Worm (Caenorhabditis elegans) whole organism, L1 larva: ENCODE measurements around the gene F53B2.5.

Experiments used
- C04F5.9 ChIP-seq: sonication (generic microtip); optimal IDR thresholded peaks from 2 replicates; lab custom pipeline; 2016; ENCODE audit warnings: missing genetic modification characterization, missing compliant biosample characterization
- C16A3.4 ChIP-seq: fragments of 150-350 bp; optimal IDR thresholded peaks from 2 replicates; lab custom pipeline; 2014; ENCODE audit warnings: missing biosample characterization, missing genetic modification characterization
- aly-2 ChIP-seq: fragments of 150-350 bp; optimal IDR thresholded peaks from 2 replicates; lab custom pipeline; 2014; ENCODE audit warnings: missing biosample characterization, missing genetic modification characterization
- blmp-1 ChIP-seq: fragments of 150-350 bp; optimal IDR thresholded peaks from 2 replicates; lab custom pipeline; 2014; ENCODE audit warnings: missing biosample characterization, missing genetic modification characterization
- ces-1 ChIP-seq: fragments of 150-350 bp; optimal IDR thresholded peaks from 2 replicates; lab custom pipeline; 2014; ENCODE audit warnings: missing biosample characterization, missing genetic modification reagents, missing genetic modification characterization
- dpl-1 ChIP-seq, 3 experiments: fragments of 150-350 bp in 2 of 3; sonication (generic microtip) in 1 of 3; optimal IDR thresholded peaks; 2 replicates each; lab custom pipeline; 2014 to 2017; ENCODE audit warnings: missing biosample characterization in 3 of 3, missing genetic modification characterization in 3 of 3, missing genetic modification reagents in 3 of 3
- dsc-1 ChIP-seq: sonication (generic microtip); optimal IDR thresholded peaks from 2 replicates; lab custom pipeline; 2016; ENCODE audit warnings: mild to moderate bottlenecking, missing genetic modification characterization, missing compliant biosample characterization
- efl-1 ChIP-seq, 4 experiments: fragments of 150-350 bp; optimal IDR thresholded peaks in 3 of 4; peaks in 1 of 4; 1 replicate in 1 of 4; 2 replicates in 3 of 4; lab custom pipeline; 2014; ENCODE audit warnings: missing biosample characterization in 2 of 4, missing genetic modification characterization in 2 of 4, missing genetic modification reagents in 2 of 4
- efl-3 ChIP-seq: fragments of 200-800 bp; sonication (Bioruptor generic); optimal IDR thresholded peaks from 2 replicates; lab custom pipeline; 2018; ENCODE audit warnings: mild to moderate bottlenecking, missing genetic modification characterization, missing compliant biosample characterization
- egl-13 ChIP-seq: sonication (generic microtip); optimal IDR thresholded peaks from 2 replicates; lab custom pipeline; 2016; ENCODE audit warnings: missing genotype, missing genetic modification reagents, missing genetic modification characterization, missing compliant biosample characterization
- egl-27 ChIP-seq, 2 experiments: fragments of 150-350 bp in 1 of 2; sonication (generic microtip); optimal IDR thresholded peaks; 3 replicates each; lab custom pipeline; 2017 to 2018; ENCODE audit warnings: missing biosample characterization in 2 of 2, missing genetic modification characterization in 2 of 2, missing genetic modification reagents in 2 of 2
- elt-2 ChIP-seq: sonication (generic microtip); optimal IDR thresholded peaks from 2 replicates; lab custom pipeline; 2016; ENCODE audit warnings: missing genetic modification characterization, mild to moderate bottlenecking, inconsistent platforms, missing compliant biosample characterization, missing genetic modification reagents
- fos-1 ChIP-seq: fragments of 150-350 bp; optimal IDR thresholded peaks from 2 replicates; lab custom pipeline; 2014; ENCODE audit warnings: missing biosample characterization, missing genetic modification characterization
- hlh-17 ChIP-seq: fragments of 200-800 bp; sonication (Bioruptor generic); optimal IDR thresholded peaks from 2 replicates; lab custom pipeline; 2018; ENCODE audit warnings: missing genetic modification characterization, mild to moderate bottlenecking, missing compliant biosample characterization, moderate library complexity, borderline replicate concordance
- irx-1 ChIP-seq: sonication (generic microtip); optimal IDR thresholded peaks from 2 replicates; lab custom pipeline; 2016; ENCODE audit warnings: missing genetic modification characterization, missing compliant biosample characterization
- isw-1 ChIP-seq: fragments of 200-800 bp; sonication (Bioruptor generic); IDR thresholded peaks from 2 replicates; pipeline ENCODE4 v1.3.6; 2022; ENCODE audit warnings: missing genetic modification characterization, missing compliant biosample characterization
- lin-14 ChIP-seq: fragments of 200-800 bp; sonication (Bioruptor generic); optimal IDR thresholded peaks from 2 replicates; lab custom pipeline; 2018; ENCODE audit warnings: mild to moderate bottlenecking, missing genetic modification characterization, moderate library complexity, missing compliant biosample characterization
- lin-15B ChIP-seq: fragments of 150-350 bp; sonication (generic microtip); optimal IDR thresholded peaks from 3 replicates; lab custom pipeline; 2014; ENCODE audit warnings: missing biosample characterization, missing genetic modification characterization
- lsy-2 ChIP-seq, 2 experiments: fragments of 150-350 bp; optimal IDR thresholded peaks; 2 replicates each; lab custom pipeline; 2014; ENCODE audit warnings: missing biosample characterization in 2 of 2, missing genetic modification characterization in 2 of 2
- mab-9 ChIP-seq: fragments of 200-800 bp; sonication (Bioruptor generic); IDR thresholded peaks from 2 replicates; pipeline ENCODE4 v1.3.6; 2022; ENCODE audit warnings: missing genetic modification reagents, missing genetic modification characterization, missing compliant biosample characterization
- mef-2 ChIP-seq: fragments of 150-350 bp; optimal IDR thresholded peaks from 2 replicates; lab custom pipeline; 2014; ENCODE audit warnings: missing biosample characterization, missing genetic modification characterization
- nhr-12 ChIP-seq: sonication (generic microtip); optimal IDR thresholded peaks from 2 replicates; lab custom pipeline; 2017; ENCODE audit warnings: missing biosample characterization, missing genetic modification characterization
- nhr-28 ChIP-seq: fragments of 150-350 bp; optimal IDR thresholded peaks from 2 replicates; lab custom pipeline; 2014; ENCODE audit warnings: missing biosample characterization, missing genetic modification characterization
- nhr-71 ChIP-seq: sonication (generic microtip); optimal IDR thresholded peaks from 2 replicates; lab custom pipeline; 2016; ENCODE audit warnings: mild to moderate bottlenecking, missing genetic modification characterization, moderate library complexity, missing compliant biosample characterization
- nhr-76 ChIP-seq: sonication (generic microtip); optimal IDR thresholded peaks from 2 replicates; lab custom pipeline; 2017; ENCODE audit warnings: missing biosample characterization, missing genetic modification characterization
- nhr-77 ChIP-seq: fragments of 150-350 bp; optimal IDR thresholded peaks from 2 replicates; lab custom pipeline; 2014; ENCODE audit warnings: missing biosample characterization, missing genetic modification characterization
- nhr-85 ChIP-seq: sonication (generic microtip); peaks from one replicate; lab custom pipeline; 2016; ENCODE audit warnings: missing genetic modification characterization, inconsistent platforms, missing compliant biosample characterization
- pax-3 ChIP-seq: fragments of 200-800 bp; sonication (Bioruptor generic); optimal IDR thresholded peaks from 2 replicates; lab custom pipeline; 2018; ENCODE audit warnings: mild to moderate bottlenecking, missing genetic modification characterization, moderate library complexity, missing compliant biosample characterization
- pqm-1 ChIP-seq: sonication (generic microtip); optimal IDR thresholded peaks from 3 replicates; lab custom pipeline; 2017; ENCODE audit warnings: missing biosample characterization, missing genetic modification characterization
- skn-1 ChIP-seq: fragments of 150-350 bp; optimal IDR thresholded peaks from 2 replicates; lab custom pipeline; 2014; ENCODE audit warnings: missing biosample characterization, missing genetic modification characterization
- snpc-4 ChIP-seq: fragments of 150-350 bp; optimal IDR thresholded peaks from 2 replicates; lab custom pipeline; 2014; ENCODE audit warnings: missing biosample characterization, missing genetic modification characterization
- snu-23 ChIP-seq: sonication (generic microtip); optimal IDR thresholded peaks from 2 replicates; lab custom pipeline; 2016; ENCODE audit warnings: missing genetic modification characterization, missing compliant biosample characterization
- sptf-1 ChIP-seq: fragments of 150-350 bp; optimal IDR thresholded peaks from 2 replicates; lab custom pipeline; 2014; ENCODE audit warnings: missing biosample characterization, missing genetic modification characterization
- sup-37 ChIP-seq: fragments of 200-800 bp; sonication (Bioruptor generic); optimal IDR thresholded peaks from 2 replicates; lab custom pipeline; 2018; ENCODE audit warnings: mild to moderate bottlenecking, missing genetic modification characterization, missing compliant biosample characterization
- tbx-2 ChIP-seq: sonication (generic microtip); optimal IDR thresholded peaks from 2 replicates; lab custom pipeline; 2016; ENCODE audit warnings: missing genetic modification characterization, missing compliant biosample characterization
- unc-30 ChIP-seq: sonication (generic microtip); optimal IDR thresholded peaks from 2 replicates; lab custom pipeline; 2017; ENCODE audit warnings: missing biosample characterization, missing genetic modification characterization
- unc-86 ChIP-seq: sonication (generic microtip); optimal IDR thresholded peaks from 2 replicates; lab custom pipeline; 2016; ENCODE audit warnings: missing genetic modification characterization, missing compliant biosample characterization
- unc-98 ChIP-seq: fragments of 200-800 bp; sonication (Bioruptor generic); IDR thresholded peaks from 2 replicates; pipeline ENCODE4 v1.3.6; 2022; ENCODE audit warnings: missing genetic modification characterization, missing compliant biosample characterization
- xbp-1 ChIP-seq: sonication (generic microtip); optimal IDR thresholded peaks from 2 replicates; lab custom pipeline; 2016; ENCODE audit warnings: missing genetic modification characterization, missing compliant biosample characterization
- ztf-11 ChIP-seq, 2 experiments: sonication (generic microtip); optimal IDR thresholded peaks; 2 replicates each; lab custom pipeline; 2016 to 2017; ENCODE audit warnings: missing genetic modification characterization in 2 of 2, missing biosample characterization in 1 of 2, missing compliant biosample characterization in 1 of 2

The F53B2.5 gene

DNA sequence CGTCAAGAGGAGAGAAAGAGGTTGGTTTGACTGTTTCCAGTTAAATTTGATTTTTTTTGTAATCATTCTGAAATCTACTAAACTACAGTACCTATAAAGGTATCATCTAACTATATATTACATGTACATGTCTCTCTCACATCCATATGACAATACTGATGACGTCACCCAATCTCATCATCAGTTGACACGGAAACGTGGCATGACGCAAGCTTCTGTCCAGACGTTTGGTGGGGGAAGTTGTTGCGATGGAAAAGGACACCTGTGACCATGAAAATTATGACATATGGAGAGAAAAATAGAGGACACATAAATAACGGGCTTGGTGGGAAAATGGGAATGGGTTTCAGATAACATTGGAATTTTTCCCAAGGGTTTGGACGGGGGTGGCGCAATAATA, 18.1 kb upstream of the F53B2.5 start:
- TF ChIP-seq ztf-11 (tag; optimal IDR thresholded peaks at IDR 0.05; lab: Kevin White, UChicago) (no peak), unc-98 (GFP tag; lab: Robert Waterston, UW) (no peak), efl-3 (no peak), fos-1 (tag; lab: Kevin White, UChicago) (no peak), irx-1 (no peak), unc-86 (tag; lab: Kevin White, UChicago) (no peak), tbx-2 (tag; lab: Kevin White, UChicago) (no peak)

ce11 chrIV:12547824-12548223, 16.9 kb upstream of the F53B2.5 start, which contains the start of gene ipmk-1:
Gene ipmk-1 (plus strand): TSS chrIV:12548124.
- TF ChIP-seq nhr-28 (tag; lab: Kevin White, UChicago): no peak
- no peak for TF ChIP-seq C16A3.4 (tag; lab: Kevin White, UChicago)

ce11 chrIV:12545902-12546301, 15.0 kb upstream of the F53B2.5 start:
- no peak for TF ChIP-seq unc-98 (GFP tag; lab: Robert Waterston, UW)
- TF ChIP-seq C04F5.9 (tag; lab: Kevin White, UChicago): no peak
- no peak for TF ChIP-seq nhr-85 (tag; lab: Kevin White, UChicago)
- no peak for TF ChIP-seq nhr-76
- TF ChIP-seq irx-1: no peak
- TF ChIP-seq nhr-28 (tag; lab: Kevin White, UChicago): no peak
- no peak for TF ChIP-seq egl-13 (tag; lab: Kevin White, UChicago)

DNA sequence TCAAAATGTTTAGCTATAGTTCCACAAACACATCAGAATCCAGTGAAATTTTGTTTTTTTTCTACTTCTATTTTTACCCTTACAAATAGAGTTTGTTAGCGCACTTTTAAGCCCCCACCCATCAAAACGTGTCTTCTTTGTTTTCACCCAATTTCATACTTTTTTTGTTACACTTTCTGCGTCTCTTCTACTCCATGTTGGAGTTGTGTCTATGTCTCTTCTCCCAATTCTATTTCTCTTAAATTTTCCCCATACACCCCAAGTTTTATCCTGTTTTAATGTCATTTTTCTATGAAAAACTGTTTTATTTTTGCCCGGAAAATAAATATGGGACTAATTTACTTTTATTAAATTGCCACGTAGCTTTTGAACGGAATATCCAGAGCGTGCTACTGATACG, 14.4 kb upstream of the F53B2.5 start:
- TF ChIP-seq blmp-1 (tag; lab: Kevin White, UChicago): peak; percentile 37
- no peak for TF ChIP-seq isw-1 (GFP tag; lab: Robert Waterston, UW)
- TF ChIP-seq aly-2 (tag; lab: Kevin White, UChicago): no peak
- TF ChIP-seq C04F5.9 (tag; lab: Kevin White, UChicago): no peak
- TF ChIP-seq mef-2 (tag; lab: Kevin White, UChicago): no peak
- TF ChIP-seq egl-27 (tag; optimal IDR thresholded peaks at IDR 0.05; lab: Kevin White, UChicago): no peak
- no peak for TF ChIP-seq mab-9 (GFP tag; lab: Robert Waterston, UW)
- no peak for TF ChIP-seq skn-1 (tag; lab: Kevin White, UChicago)
- no peak for TF ChIP-seq pqm-1 (tag; lab: Kevin White, UChicago)
- TF ChIP-seq snpc-4 (tag; lab: Kevin White, UChicago): no peak
- no peak for TF ChIP-seq dpl-1 (GFP tag; optimal IDR thresholded peaks at IDR 0.05; lab: Kevin White, UChicago)
- TF ChIP-seq sup-37 (GFP tag; lab: Kevin White, UChicago): no peak
- no peak for TF ChIP-seq nhr-12 (tag; lab: Kevin White, UChicago)
- no peak for TF ChIP-seq unc-30 (tag; lab: Kevin White, UChicago)
- TF ChIP-seq elt-2: no peak
- peak; percentile 27 to 43 for TF ChIP-seq efl-1 (optimal IDR thresholded peaks at IDR 0.05; lab: Kevin White, UChicago)
- peak in 1 of 2 experiments; percentile 81 for TF ChIP-seq efl-1 (GFP tag; optimal IDR thresholded peaks at IDR 0.05 in 1 of 2; lab: Kevin White, UChicago)
- no peak for TF ChIP-seq sptf-1 (tag; lab: Kevin White, UChicago)
- no peak for TF ChIP-seq nhr-77 (tag; lab: Kevin White, UChicago)
- TF ChIP-seq pax-3 (tag; lab: Kevin White, UChicago): no peak
- no peak for TF ChIP-seq nhr-71 (tag; lab: Kevin White, UChicago)
- no peak for TF ChIP-seq xbp-1
- TF ChIP-seq dsc-1: no peak
- TF ChIP-seq lin-15B (tag; lab: Kevin White, UChicago): no peak
- peak; percentile 14 for TF ChIP-seq lin-14 (GFP tag; lab: Kevin White, UChicago)
- peak in 1 of 2 experiments; percentile 35 for TF ChIP-seq lsy-2 (tag; optimal IDR thresholded peaks at IDR 0.05; lab: Kevin White, UChicago)
- peak; percentile 2 for TF ChIP-seq snu-23
- no peak for TF ChIP-seq hlh-17 (GFP tag; lab: Kevin White, UChicago)
- no peak for TF ChIP-seq ces-1 (GFP tag; lab: Kevin White, UChicago)
- TF ChIP-seq, all 84 proteins: peak for 5
